Worm (Caenorhabditis elegans): Measurements from ENCODE around the gene Y59A8B.12.

Y59A8B.12 gene

DNA sequence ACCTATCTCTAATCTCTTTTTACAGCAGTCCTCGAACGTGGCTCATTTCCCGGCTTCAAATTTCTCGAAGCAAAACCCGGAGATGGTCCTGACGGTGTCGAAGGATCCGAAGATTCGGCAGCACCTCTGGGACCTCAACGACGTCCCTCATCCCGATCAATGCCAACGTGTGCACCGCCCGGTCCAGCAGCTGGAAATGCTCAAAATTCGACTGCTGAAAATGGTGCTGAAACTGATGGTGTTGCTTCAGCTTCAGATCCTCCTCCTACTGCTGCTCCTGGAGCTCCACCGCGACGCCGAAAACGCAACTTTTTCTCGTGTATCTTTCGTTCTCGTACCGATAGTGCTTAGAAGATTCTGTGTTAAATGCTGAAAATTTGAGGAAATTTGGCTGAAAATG, 20.0 kb upstream of the Y59A8B.12 start:
- 0 out of 2 replicates have a peak, but pooled peaks have one; percentile 22 for TF ChIP-seq egl-43 (GFP tag; IDR thresholded peaks at IDR 0.05)
- no peak for TF ChIP-seq arid-1 (GFP tag; conservative IDR thresholded peaks at IDR 0.05)
- peak; percentile 72 for TF ChIP-seq aha-1 (tag)
- peak; percentile 72 for TF ChIP-seq set-16 (GFP tag; IDR thresholded peaks at IDR 0.05)

ce11 chrV:18098387-18098786, 12.4 kb upstream of the Y59A8B.12 start, which contains the start of gene par-4:
Gene par-4, plus strand, starts transcription at chrV:18098687.
- TF ChIP-seq arid-1 (GFP tag; conservative IDR thresholded peaks at IDR 0.05) (no peak), pqm-1 (tag; optimal IDR thresholded peaks at IDR 0.05) (no peak), duxl-1 (tag; optimal IDR thresholded peaks at IDR 0.05; ENCODE audit: poor library complexity) (no peak), sdz-12 (GFP tag; optimal IDR thresholded peaks at IDR 0.05) (no peak), Y5F2A.4 (GFP tag; optimal IDR thresholded peaks at IDR 0.05) (no peak), mxl-2 (GFP tag; conservative IDR thresholded peaks at IDR 0.05) (no peak), nhr-41 (GFP tag; IDR thresholded peaks at IDR 0.05) (no peak), zip-11 (GFP tag; IDR thresholded peaks at IDR 0.05) (no peak), lim-7 (GFP tag; IDR thresholded peaks at IDR 0.05) (no peak)

DNA sequence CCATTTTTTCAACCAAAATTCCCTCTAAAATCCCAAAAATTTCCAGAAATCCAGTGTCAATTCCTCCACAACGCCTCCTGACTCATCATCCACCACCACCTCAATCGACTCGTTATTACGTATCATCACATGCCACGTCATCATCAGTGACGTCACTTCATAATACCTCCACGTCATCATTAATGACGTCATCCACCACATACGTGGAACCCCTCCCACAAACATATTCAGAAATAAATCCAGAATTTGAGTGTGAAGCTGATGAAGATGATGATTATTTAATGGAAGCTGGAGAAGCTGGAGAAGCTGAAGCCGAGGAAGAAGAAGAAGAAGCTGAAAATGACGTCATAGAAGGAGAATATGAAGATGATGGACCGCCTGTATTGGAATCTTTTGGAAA, 7.9 kb upstream of the Y59A8B.12 start:
- TF ChIP-seq lin-29 (GFP tag; IDR thresholded peaks at IDR 0.05) (no peak), tag-97 (GFP tag; IDR thresholded peaks at IDR 0.05) (no peak), set-16 (GFP tag; IDR thresholded peaks at IDR 0.05) (no peak)

DNA sequence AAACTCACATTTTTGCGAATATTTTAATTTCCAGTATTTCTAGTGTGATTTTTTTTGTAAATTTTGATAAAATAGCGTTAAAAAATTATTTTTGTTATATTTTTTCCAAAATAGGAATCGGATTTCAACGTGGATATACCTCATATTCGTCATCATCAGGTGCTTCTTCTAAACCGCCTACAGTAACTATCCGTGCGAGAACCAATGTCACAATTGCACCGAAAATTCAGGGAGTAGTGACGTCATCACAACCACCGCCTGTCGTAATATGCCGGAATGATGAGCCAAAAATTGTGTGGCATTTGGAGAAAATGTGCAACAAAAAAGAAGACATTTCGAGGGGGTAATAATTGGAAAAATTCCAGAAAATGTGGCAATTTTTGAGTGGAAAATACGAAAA, 5.2 kb upstream of the Y59A8B.12 start:
- TF ChIP-seq aha-1 (tag) (peak; percentile 20), dmd-6 (GFP tag; IDR thresholded peaks at IDR 0.05) (no peak)

DNA sequence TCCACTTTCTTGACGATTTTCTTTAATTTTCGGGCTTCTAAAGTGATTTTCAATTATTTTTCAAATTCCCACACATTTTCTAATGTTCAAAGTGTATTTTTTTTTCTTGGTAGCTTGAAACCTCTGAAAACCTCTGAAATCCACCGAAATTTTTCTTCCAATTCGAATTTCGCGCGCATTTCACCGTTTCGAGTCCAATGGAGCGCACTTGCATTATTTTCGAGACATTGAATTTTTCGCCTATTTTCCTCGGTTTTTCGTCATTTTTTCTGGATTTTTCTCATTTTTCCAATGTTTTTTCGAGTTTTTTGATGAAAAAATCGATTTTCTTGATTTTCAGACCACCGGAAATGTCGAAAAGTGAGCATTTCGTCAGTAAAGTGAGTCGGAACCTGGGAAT, 759 bp upstream of the Y59A8B.12 start, which contains the start of gene slr-2:
Gene slr-2, plus strand, starts transcription at position 341 of the 400 bp plus-strand sequence.
- peak; percentile 96 for TF ChIP-seq lin-38 (GFP tag; IDR thresholded peaks at IDR 0.05)
- TF ChIP-seq hlh-30 (tag; optimal IDR thresholded peaks at IDR 0.05; ENCODE audit: insufficient read depth), result peak; percentile 33
- TF ChIP-seq nhr-237 (tag; optimal IDR thresholded peaks at IDR 0.05), result no peak
- peak; percentile 51; the same call in 1 of the 2 replicates for TF ChIP-seq hmg-1.1 (GFP tag; IDR thresholded peaks at IDR 0.05)
- TF ChIP-seq nhr-28 (tag; optimal IDR thresholded peaks at IDR 0.05), result peak; percentile 44
- no peak for TF ChIP-seq zfp-2 (tag; optimal IDR thresholded peaks at IDR 0.05)
- peak in 1 of 2 experiments; percentile 1 for TF ChIP-seq unc-62 (GFP tag; optimal IDR thresholded peaks at IDR 0.05 in 1 of 2)
- no peak for TF ChIP-seq unc-62 (tag; optimal IDR thresholded peaks at IDR 0.05)
- peak; percentile 45 for TF ChIP-seq mep-1 (tag; optimal IDR thresholded peaks at IDR 0.05)
- peak in 1 of 2 experiments; percentile 53 for TF ChIP-seq lsy-2 (tag; optimal IDR thresholded peaks at IDR 0.05)
- no peak for TF ChIP-seq lin-39 (tag; optimal IDR thresholded peaks at IDR 0.05)
- TF ChIP-seq dpl-1 (GFP tag; optimal IDR thresholded peaks at IDR 0.05), result peak; percentile 95

- TF ChIP-seq unc-130 (GFP tag; optimal IDR thresholded peaks at IDR 0.05), result peak; percentile 13
- no peak for TF ChIP-seq ces-1 (GFP tag; optimal IDR thresholded peaks at IDR 0.05)
- TF ChIP-seq jun-1 (tag; optimal IDR thresholded peaks at IDR 0.05), result no peak
- 0 out of 2 replicates have a peak, but pooled peaks have one; percentile 20 for TF ChIP-seq dmd-8 (GFP tag; IDR thresholded peaks at IDR 0.05)
- TF ChIP-seq ctbp-1 (GFP tag; IDR thresholded peaks at IDR 0.05), result 0 out of 2 replicates have a peak, but pooled peaks have one; percentile 37
- 0 out of 2 replicates have a peak, but pooled peaks have one; percentile 32 for TF ChIP-seq arid-1 (GFP tag; conservative IDR thresholded peaks at IDR 0.05)
- peak; percentile 75 for TF ChIP-seq lin-38 (GFP tag; IDR thresholded peaks at IDR 0.05)
- peak; percentile 72 for TF ChIP-seq F49E8.2 (tag; optimal IDR thresholded peaks at IDR 0.05; ENCODE audit: borderline replicate concordance)
Measured at ce11 chrV:18085150-18085833, 732 bp downstream of the Y59A8B.12 start, which contains the start of gene fbxa-106. Gene fbxa-106, minus strand, starts transcription at chrV:18085200.

Data from whole organism, L4 larva.